Worm (Caenorhabditis elegans) whole organism, late embryonic: Measurements from ENCODE around the gene T07F12.1.
A peak's percentile ranks its signal among the peaks of the same experiment; 100 is the strongest.

ENCODE experiments used
- C08G9.2 ChIP-seq: sonication (generic microtip); optimal IDR thresholded peaks from 2 replicates; lab custom pipeline; 2016; ENCODE audit warnings: mild to moderate bottlenecking, missing genetic modification characterization, moderate library complexity, missing compliant biosample characterization
- C38D4.7 ChIP-seq: fragments of 200-800 bp; sonication (Bioruptor generic); optimal IDR thresholded peaks from 2 replicates; lab custom pipeline; 2018; ENCODE audit warnings: mild to moderate bottlenecking, missing genetic modification characterization, moderate library complexity, missing compliant biosample characterization
- K02D7.2 ChIP-seq: sonication (generic microtip); optimal IDR thresholded peaks from 2 replicates; lab custom pipeline; 2017; ENCODE audit warnings: mild to moderate bottlenecking, missing genetic modification characterization, missing compliant biosample characterization
- T23F11.4 ChIP-seq: fragments of 200-800 bp; sonication (Bioruptor generic); optimal IDR thresholded peaks from 2 replicates; lab custom pipeline; 2018; ENCODE audit warnings: mild to moderate bottlenecking, missing genetic modification characterization, missing compliant biosample characterization
- Y22D7AL.16 ChIP-seq: sonication (generic microtip); optimal IDR thresholded peaks from 2 replicates; lab custom pipeline; 2016; ENCODE audit warnings: missing genetic modification characterization, missing compliant biosample characterization
- ahr-1 ChIP-seq: sonication (generic microtip); optimal IDR thresholded peaks from 2 replicates; lab custom pipeline; 2016; ENCODE audit warnings: missing genetic modification characterization, missing compliant biosample characterization
- ceh-18 ChIP-seq: sonication (generic microtip); optimal IDR thresholded peaks from 2 replicates; lab custom pipeline; 2016; ENCODE audit warnings: missing genetic modification characterization, missing compliant biosample characterization
- ceh-19 ChIP-seq: fragments of 200-800 bp; sonication (Bioruptor generic); optimal IDR thresholded peaks from 2 replicates; lab custom pipeline; 2018; ENCODE audit warnings: mild to moderate bottlenecking, missing genetic modification characterization, missing compliant biosample characterization
- ceh-2 ChIP-seq: sonication (generic microtip); optimal IDR thresholded peaks from 2 replicates; lab custom pipeline; 2016; ENCODE audit warnings: missing genotype, missing genetic modification characterization, missing compliant biosample characterization
- ceh-24 ChIP-seq: sonication (generic microtip); optimal IDR thresholded peaks from 2 replicates; lab custom pipeline; 2016; ENCODE audit warnings: mild to moderate bottlenecking, missing genetic modification characterization, missing compliant biosample characterization
- ceh-30 ChIP-seq: fragments of 150-350 bp; optimal IDR thresholded peaks from 2 replicates; lab custom pipeline; 2014; ENCODE audit warnings: missing biosample characterization, missing genetic modification characterization
- ceh-31 ChIP-seq: sonication (generic microtip); optimal IDR thresholded peaks from 2 replicates; lab custom pipeline; 2016; ENCODE audit warnings: missing genetic modification characterization, missing compliant biosample characterization
- ceh-45 ChIP-seq: fragments of 200-800 bp; sonication (Bioruptor generic); IDR thresholded peaks from 2 replicates; pipeline ENCODE4 v1.3.6; 2022; ENCODE audit warnings: missing genetic modification reagents, missing genetic modification characterization, missing compliant biosample characterization
- ceh-48 ChIP-seq: sonication (generic microtip); optimal IDR thresholded peaks from 2 replicates; lab custom pipeline; 2016; ENCODE audit warnings: missing genetic modification characterization, inconsistent platforms, missing compliant biosample characterization
- ceh-9 ChIP-seq: sonication (generic microtip); optimal IDR thresholded peaks from 2 replicates; lab custom pipeline; 2016; ENCODE audit warnings: mild to moderate bottlenecking, missing genetic modification characterization, inconsistent platforms, missing compliant biosample characterization
- che-1 ChIP-seq: sonication (generic microtip); optimal IDR thresholded peaks from 2 replicates; lab custom pipeline; 2016; ENCODE audit warnings: mild to moderate bottlenecking, missing genetic modification characterization, missing compliant biosample characterization
- dmd-4 ChIP-seq: sonication (generic microtip); optimal IDR thresholded peaks from 2 replicates; lab custom pipeline; 2016; ENCODE audit warnings: borderline replicate concordance, missing genetic modification characterization, missing compliant biosample characterization
- hlh-15 ChIP-seq: sonication (generic microtip); optimal IDR thresholded peaks from 2 replicates; lab custom pipeline; 2016; ENCODE audit warnings: missing genetic modification characterization, missing compliant biosample characterization
- hlh-6 ChIP-seq: sonication (generic microtip); optimal IDR thresholded peaks from 2 replicates; lab custom pipeline; 2016; ENCODE audit warnings: missing genotype, missing genetic modification characterization, missing compliant biosample characterization
- hlh-8 ChIP-seq: sonication (generic microtip); optimal IDR thresholded peaks from 2 replicates; lab custom pipeline; 2016; ENCODE audit warnings: missing genotype, missing genetic modification characterization, missing compliant biosample characterization
- lim-6 ChIP-seq: sonication (generic microtip); optimal IDR thresholded peaks from 2 replicates; lab custom pipeline; 2016; ENCODE audit warnings: missing genetic modification characterization, missing compliant biosample characterization
- lin-11 ChIP-seq: fragments of 200-800 bp; sonication (Bioruptor generic); optimal IDR thresholded peaks from 2 replicates; lab custom pipeline; 2018; ENCODE audit warnings: mild to moderate bottlenecking, missing genetic modification characterization, missing compliant biosample characterization
- nfya-1 ChIP-seq: sonication (generic microtip); optimal IDR thresholded peaks from 2 replicates; lab custom pipeline; 2017; ENCODE audit warnings: missing genetic modification characterization, mild to moderate bottlenecking, missing compliant biosample characterization, antibody characterized with exemption, moderate library complexity
- nhr-11 ChIP-seq: fragments of 150-350 bp; optimal IDR thresholded peaks from 2 replicates; lab custom pipeline; 2014; ENCODE audit warnings: missing biosample characterization, missing genetic modification characterization
- nhr-232 ChIP-seq: sonication (generic microtip); optimal IDR thresholded peaks from 2 replicates; lab custom pipeline; 2016; ENCODE audit warnings: missing genetic modification characterization, missing compliant biosample characterization
- npax-4 ChIP-seq: sonication (generic microtip); optimal IDR thresholded peaks from 2 replicates; lab custom pipeline; 2016; ENCODE audit warnings: missing genetic modification characterization, missing compliant biosample characterization
- pat-9 ChIP-seq: fragments of 200-800 bp; sonication (Bioruptor generic); optimal IDR thresholded peaks from 2 replicates; lab custom pipeline; 2018; ENCODE audit warnings: mild to moderate bottlenecking, missing genetic modification characterization, moderate library complexity, missing compliant biosample characterization
- pax-1 ChIP-seq: fragments of 150-350 bp; optimal IDR thresholded peaks from 2 replicates; lab custom pipeline; 2014; ENCODE audit warnings: missing biosample characterization, missing genetic modification characterization
- pha-4 ChIP-seq: fragments of 150-350 bp; optimal IDR thresholded peaks from 2 replicates; lab custom pipeline; 2018; ENCODE audit warnings: missing biosample characterization, missing genetic modification reagents, missing genetic modification characterization
- pqm-1 ChIP-seq: sonication (generic microtip); optimal IDR thresholded peaks from 2 replicates; lab custom pipeline; 2016; ENCODE audit warnings: missing genetic modification characterization, missing compliant biosample characterization
- pros-1 ChIP-seq: fragments of 150-350 bp; optimal IDR thresholded peaks from 2 replicates; lab custom pipeline; 2014; ENCODE audit warnings: missing biosample characterization, missing genetic modification reagents, missing genetic modification characterization
- rnt-1 ChIP-seq: sonication (generic microtip); optimal IDR thresholded peaks from 2 replicates; lab custom pipeline; 2016; ENCODE audit warnings: missing genetic modification characterization, missing compliant biosample characterization
- sox-2 ChIP-seq: fragments of 200-800 bp; sonication (Bioruptor generic); IDR thresholded peaks from 2 replicates; pipeline ENCODE4 v1.3.6; 2022; ENCODE audit warnings: missing genetic modification reagents, missing genetic modification characterization, missing compliant biosample characterization
- sox-4 ChIP-seq: sonication (generic microtip); optimal IDR thresholded peaks from 2 replicates; lab custom pipeline; 2017; ENCODE audit warnings: mild to moderate bottlenecking, missing genetic modification characterization, inconsistent platforms, missing compliant biosample characterization
- syd-9 ChIP-seq: sonication (generic microtip); optimal IDR thresholded peaks from 2 replicates; lab custom pipeline; 2016; ENCODE audit warnings: mild to moderate bottlenecking, missing genetic modification characterization, moderate library complexity, missing compliant biosample characterization
- ttx-3 ChIP-seq: sonication (generic microtip); optimal IDR thresholded peaks from 2 replicates; lab custom pipeline; 2016; ENCODE audit warnings: missing genetic modification reagents, missing genetic modification characterization, missing compliant biosample characterization
- unc-42 ChIP-seq: sonication (generic microtip); optimal IDR thresholded peaks from 2 replicates; lab custom pipeline; 2016; ENCODE audit warnings: missing genotype, missing genetic modification characterization, missing compliant biosample characterization
- unc-55 ChIP-seq: sonication (generic microtip); optimal IDR thresholded peaks from 2 replicates; lab custom pipeline; 2017; ENCODE audit warnings: missing biosample characterization, missing genetic modification reagents, missing genetic modification characterization
- ztf-16 ChIP-seq: sonication (generic microtip); optimal IDR thresholded peaks from 2 replicates; lab custom pipeline; 2017; ENCODE audit warnings: missing genetic modification characterization, missing compliant biosample characterization

The T07F12.1 gene

ce11 chrX:4862062-4862461 lies 31.8 kb upstream of the T07F12.1 start:
- TF ChIP-seq pha-4 (tag; lab: Kevin White, UChicago) (no peak), ceh-9 (tag; lab: Kevin White, UChicago) (no peak), T23F11.4 (GFP tag; lab: Kevin White, UChicago) (no peak), dmd-4 (tag; lab: Kevin White, UChicago) (no peak), pat-9 (tag; lab: Kevin White, UChicago) (no peak), lin-11 (tag; lab: Kevin White, UChicago) (no peak), ceh-24 (tag; lab: Kevin White, UChicago) (no peak), nfya-1 (tag; lab: Kevin White, UChicago) (no peak), hlh-15 (tag; lab: Kevin White, UChicago) (no peak), unc-42 (tag; lab: Kevin White, UChicago) (no peak), che-1 (tag; lab: Kevin White, UChicago) (no peak), ceh-30 (tag; lab: Kevin White, UChicago) (no peak), K02D7.2 (tag; lab: Kevin White, UChicago) (no peak), sox-4 (tag; lab: Kevin White, UChicago) (no peak), npax-4 (no peak)

- TF ChIP-seq ttx-3 (tag; lab: Kevin White, UChicago) (no peak), sox-2 (GFP tag; lab: Robert Waterston, UW) (no peak), lim-6 (tag; lab: Kevin White, UChicago) (no peak), ahr-1 (tag; lab: Kevin White, UChicago) (no peak), ceh-48 (tag; lab: Kevin White, UChicago) (no peak), pat-9 (tag; lab: Kevin White, UChicago) (no peak), ceh-31 (no peak), nhr-11 (tag; lab: Kevin White, UChicago) (no peak), hlh-8 (tag; lab: Kevin White, UChicago) (no peak), pros-1 (tag; lab: Kevin White, UChicago) (no peak), pqm-1 (tag; lab: Kevin White, UChicago) (no peak), ceh-24 (tag; lab: Kevin White, UChicago) (no peak), che-1 (tag; lab: Kevin White, UChicago) (no peak), rnt-1 (no peak), pax-1 (tag; lab: Kevin White, UChicago) (no peak), hlh-15 (tag; lab: Kevin White, UChicago) (no peak)
Observed at ce11 chrX:4864214-4864613, 29.6 kb upstream of the T07F12.1 start.

DNA sequence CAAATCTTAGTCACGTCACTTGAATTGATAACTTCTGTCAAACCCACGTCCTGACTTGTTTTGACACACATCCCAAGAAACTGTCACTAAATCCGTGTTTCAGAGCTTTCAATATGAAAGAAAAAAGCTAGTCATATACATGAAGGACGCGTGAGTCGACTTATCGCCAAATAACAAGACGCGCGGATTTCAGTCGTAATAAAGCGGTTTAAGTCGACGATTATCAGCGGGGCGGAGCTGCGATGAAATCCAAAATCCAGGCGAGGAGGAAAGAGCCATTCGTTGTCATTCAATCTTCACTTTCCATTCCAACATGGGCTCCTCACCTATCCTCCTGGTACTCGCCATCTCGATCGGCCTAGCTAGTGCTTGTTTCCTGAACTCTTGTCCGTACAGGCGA lies 28.1 kb upstream of the T07F12.1 start, which contains the start of gene ntc-1:
TSS of gene ntc-1 (plus strand) at position 301 of the 400 bp plus-strand sequence.
- no peak for TF ChIP-seq hlh-15 (tag; lab: Kevin White, UChicago)
- TF ChIP-seq syd-9 (tag; lab: Kevin White, UChicago) = no peak
- no peak for TF ChIP-seq unc-55
- no peak for TF ChIP-seq nhr-232 (tag; lab: Kevin White, UChicago)
- TF ChIP-seq unc-42 (tag; lab: Kevin White, UChicago) = no peak
- no peak for TF ChIP-seq C08G9.2 (tag; lab: Kevin White, UChicago)
- no peak for TF ChIP-seq ztf-16 (tag; lab: Kevin White, UChicago)
- TF ChIP-seq npax-4 = no peak
- TF ChIP-seq lim-6 (tag; lab: Kevin White, UChicago) = no peak
- TF ChIP-seq C38D4.7 (GFP tag; lab: Kevin White, UChicago) = no peak
- TF ChIP-seq ceh-2 (tag; lab: Kevin White, UChicago) = no peak
- TF ChIP-seq hlh-8 (tag; lab: Kevin White, UChicago) = no peak
- TF ChIP-seq, all 69 proteins: peak for 0

ce11 chrX:4869627-4870026 lies 24.2 kb upstream of the T07F12.1 start:
- TF ChIP-seq ceh-2 (tag; lab: Kevin White, UChicago) (no peak), Y22D7AL.16 (tag; lab: Kevin White, UChicago) (no peak), ceh-19 (no peak), ceh-18 (tag; lab: Kevin White, UChicago) (no peak), ceh-45 (GFP tag; lab: Robert Waterston, UW) (no peak), dmd-4 (tag; lab: Kevin White, UChicago) (no peak), ceh-31 (peak; percentile 18), ceh-48 (tag; lab: Kevin White, UChicago) (no peak), ceh-9 (tag; lab: Kevin White, UChicago) (no peak), pha-4 (tag; lab: Kevin White, UChicago) (no peak), unc-42 (tag; lab: Kevin White, UChicago) (peak; percentile 93), lin-11 (tag; lab: Kevin White, UChicago) (no peak), nfya-1 (tag; lab: Kevin White, UChicago) (no peak), hlh-6 (tag; lab: Kevin White, UChicago) (no peak), rnt-1 (no peak), ahr-1 (tag; lab: Kevin White, UChicago) (no peak)
- TF ChIP-seq, all 69 proteins: peak for 2
